Worm (Caenorhabditis elegans) whole organism, young adult: ENCODE measurements around the gene ZC116.1.

ENCODE experiments used
- F10E7.11 ChIP-seq: sonication (generic microtip); optimal IDR thresholded peaks from 2 replicates; lab custom pipeline; 2017; ENCODE audit warnings: mild to moderate bottlenecking, missing genetic modification characterization, moderate library complexity, missing compliant biosample characterization
- T26A5.8 ChIP-seq: sonication (generic microtip); optimal IDR thresholded peaks from 2 replicates; lab custom pipeline; 2016; ENCODE audit warnings: missing genetic modification characterization, missing compliant biosample characterization
- ztf-3 ChIP-seq: fragments of 200-800 bp; sonication (Bioruptor generic); optimal IDR thresholded peaks from 2 replicates; lab custom pipeline; 2018; ENCODE audit warnings: mild to moderate bottlenecking, missing genetic modification characterization, missing compliant biosample characterization

ce11 chrV:12660280-12660818, 50.7 kb downstream of the ZC116.1 start, which contains the start of gene his-74:
- TF ChIP-seq ztf-3 (no peak), T26A5.8 (tag; lab: Kevin White, UChicago) (no peak), F10E7.11 (tag; lab: Kevin White, UChicago) (no peak)
